Worm (Caenorhabditis elegans): ENCODE results near the gene C24A3.1.

- TF ChIP-seq snpc-4 (tag; optimal IDR thresholded peaks at IDR 0.05), result no peak
- no peak for TF ChIP-seq lin-39 (tag; optimal IDR thresholded peaks at IDR 0.05)
Measured at ce11 chrX:8971461-8971860, 27.4 kb upstream of the C24A3.1 start.

Measured in whole organism, L1 larva.